Worm (Caenorhabditis elegans) whole organism, late embryonic: Measurements from ENCODE around the gene H43E16.1.

Experiments
- K02D7.2 ChIP-seq: sonication (generic microtip); optimal IDR thresholded peaks from 2 replicates; lab custom pipeline; 2017; ENCODE audit warnings: mild to moderate bottlenecking, missing genetic modification characterization, missing compliant biosample characterization
- ceh-24 ChIP-seq: sonication (generic microtip); optimal IDR thresholded peaks from 2 replicates; lab custom pipeline; 2016; ENCODE audit warnings: mild to moderate bottlenecking, missing genetic modification characterization, missing compliant biosample characterization
- ceh-45 ChIP-seq: fragments of 200-800 bp; sonication (Bioruptor generic); IDR thresholded peaks from 2 replicates; pipeline ENCODE4 v1.3.6; 2022; ENCODE audit warnings: missing genetic modification reagents, missing genetic modification characterization, missing compliant biosample characterization
- lim-6 ChIP-seq: sonication (generic microtip); optimal IDR thresholded peaks from 2 replicates; lab custom pipeline; 2016; ENCODE audit warnings: missing genetic modification characterization, missing compliant biosample characterization
- mec-3 ChIP-seq: sonication (generic microtip); optimal IDR thresholded peaks from 2 replicates; lab custom pipeline; 2016; ENCODE audit warnings: borderline replicate concordance, missing genetic modification characterization, missing compliant biosample characterization
- pat-9 ChIP-seq: fragments of 200-800 bp; sonication (Bioruptor generic); optimal IDR thresholded peaks from 2 replicates; lab custom pipeline; 2018; ENCODE audit warnings: mild to moderate bottlenecking, missing genetic modification characterization, moderate library complexity, missing compliant biosample characterization
- pax-1 ChIP-seq: fragments of 150-350 bp; optimal IDR thresholded peaks from 2 replicates; lab custom pipeline; 2014; ENCODE audit warnings: missing biosample characterization, missing genetic modification characterization
- ttx-3 ChIP-seq: sonication (generic microtip); optimal IDR thresholded peaks from 2 replicates; lab custom pipeline; 2016; ENCODE audit warnings: missing genetic modification reagents, missing genetic modification characterization, missing compliant biosample characterization

DNA sequence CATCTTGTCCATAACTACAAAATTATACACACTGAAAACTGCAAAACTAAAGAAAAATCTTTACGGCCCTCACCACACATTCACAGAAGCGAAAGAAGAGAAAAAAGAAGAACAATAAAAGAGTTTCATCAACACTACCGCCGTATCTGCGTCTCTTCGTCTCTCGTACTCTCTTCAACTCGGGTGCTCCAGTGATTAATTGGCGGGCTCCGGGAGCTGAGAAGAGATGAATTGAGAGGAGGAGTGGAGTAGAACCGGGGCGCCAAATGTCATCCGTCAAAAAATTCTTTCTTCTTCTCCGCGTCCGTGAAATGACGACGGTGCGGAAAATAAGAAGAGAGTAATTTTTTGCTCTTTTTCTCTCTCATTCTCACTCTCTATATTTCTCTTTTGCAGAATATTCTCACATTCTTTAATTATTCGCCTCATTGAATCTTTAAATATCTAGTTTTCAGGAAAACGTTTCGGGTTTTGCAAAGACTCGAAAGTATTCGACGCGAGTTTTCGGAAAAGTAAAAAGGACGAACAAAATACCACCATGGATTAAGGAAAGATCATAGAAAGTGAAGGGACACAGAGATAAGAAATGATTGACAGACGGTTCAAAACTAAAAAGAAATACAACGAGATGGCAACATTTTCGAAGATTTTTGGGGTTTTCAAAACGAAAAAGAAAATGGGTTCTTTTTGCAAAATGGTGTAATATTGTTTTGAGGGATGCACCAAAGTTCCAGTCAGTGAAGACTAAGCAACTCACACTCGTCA, 33.6 kb downstream of the H43E16.1 start:
- TF ChIP-seq pat-9, result no peak
- no peak for TF ChIP-seq ceh-45 (GFP tag; lab: Robert Waterston, UW)
- TF ChIP-seq mec-3 (tag; lab: Kevin White, UChicago), result no peak
- no peak for TF ChIP-seq lim-6 (tag; lab: Kevin White, UChicago)
- TF ChIP-seq ttx-3, result no peak
- TF ChIP-seq pax-1 (tag; lab: Kevin White, UChicago), result no peak
- TF ChIP-seq K02D7.2 (tag; lab: Kevin White, UChicago), result no peak
- no peak for TF ChIP-seq ceh-24 (tag; lab: Kevin White, UChicago)
